Worm (Caenorhabditis elegans): ENCODE results near the gene F55C12.19.
A peak's percentile ranks its signal among the peaks of the same experiment; 100 is the strongest.

The F55C12.19 gene

DNA sequence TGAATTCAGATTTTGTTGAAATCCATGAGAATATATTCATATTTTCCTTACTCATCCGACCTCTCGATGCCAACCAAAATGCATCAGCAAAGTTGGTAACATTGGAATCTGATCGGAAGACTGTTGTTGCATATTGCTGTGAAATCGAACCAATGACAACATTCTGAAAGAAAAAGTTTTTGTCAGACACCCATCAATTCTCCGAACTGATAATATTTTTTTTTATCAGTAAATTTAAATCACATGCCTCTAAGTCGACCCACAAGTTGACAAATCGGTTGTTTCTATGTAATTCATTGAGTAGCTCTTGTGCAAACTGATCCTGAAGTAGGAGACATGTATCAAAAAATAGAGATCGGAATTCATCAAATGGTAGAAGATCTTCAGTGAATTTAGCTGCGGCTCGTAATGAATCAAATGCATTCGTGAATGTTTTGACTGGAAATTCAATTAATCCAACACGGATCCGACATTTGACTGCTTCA is 36.0 kb upstream of the F55C12.19 start, which contains the start of gene col-74:
col-74 (plus strand) TSS at position 435 of the 485 bp plus-strand sequence.
- TF ChIP-seq ets-7 (tag; optimal IDR thresholded peaks at IDR 0.05) (no peak), scrt-1 (GFP tag; IDR thresholded peaks at IDR 0.05) (no peak), pes-1 (GFP tag; IDR thresholded peaks at IDR 0.05) (no peak), tbx-11 (GFP tag; IDR thresholded peaks at IDR 0.05) (no peak), tbx-37 (GFP tag; conservative IDR thresholded peaks at IDR 0.05) (no peak)

DNA sequence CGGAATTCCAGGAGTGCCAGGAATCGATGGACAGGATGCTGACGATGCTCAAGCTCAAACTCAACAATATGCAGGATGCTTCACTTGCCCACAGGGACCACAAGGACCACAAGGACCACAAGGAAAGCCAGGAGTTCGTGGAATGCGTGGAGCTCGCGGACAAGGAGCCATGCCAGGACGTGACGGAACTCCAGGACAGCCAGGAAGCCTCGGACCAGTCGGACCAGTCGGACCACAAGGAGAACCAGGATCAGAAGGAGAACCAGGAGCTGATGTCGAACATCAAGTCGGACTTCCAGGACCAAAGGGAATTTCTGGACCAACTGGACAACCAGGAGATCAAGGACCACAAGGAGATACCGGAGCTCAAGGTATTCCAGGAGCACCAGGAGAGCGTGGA is 34.6 kb upstream of the F55C12.19 start:
- TF ChIP-seq B0310.2 (tag; optimal IDR thresholded peaks at IDR 0.05) (no peak), tbx-11 (GFP tag; IDR thresholded peaks at IDR 0.05) (no peak), ceh-13 (GFP tag; optimal IDR thresholded peaks at IDR 0.05) (no peak), pes-1 (GFP tag; IDR thresholded peaks at IDR 0.05) (no peak), ceh-36 (tag; optimal IDR thresholded peaks at IDR 0.05) (no peak), flt-1 (GFP tag; IDR thresholded peaks at IDR 0.05) (no peak), tbx-37 (GFP tag; conservative IDR thresholded peaks at IDR 0.05) (no peak), F13C5.2 (tag; optimal IDR thresholded peaks at IDR 0.05) (no peak), aly-1 (tag; optimal IDR thresholded peaks at IDR 0.05) (no peak), scrt-1 (GFP tag; IDR thresholded peaks at IDR 0.05) (no peak), hnd-1 (tag; optimal IDR thresholded peaks at IDR 0.05) (no peak), hmg-4 (GFP tag; optimal IDR thresholded peaks at IDR 0.05) (no peak), ama-1 (optimal IDR thresholded peaks at IDR 0.05) (no peak), sea-1 (GFP tag; conservative IDR thresholded peaks at IDR 0.05) (no peak)

DNA sequence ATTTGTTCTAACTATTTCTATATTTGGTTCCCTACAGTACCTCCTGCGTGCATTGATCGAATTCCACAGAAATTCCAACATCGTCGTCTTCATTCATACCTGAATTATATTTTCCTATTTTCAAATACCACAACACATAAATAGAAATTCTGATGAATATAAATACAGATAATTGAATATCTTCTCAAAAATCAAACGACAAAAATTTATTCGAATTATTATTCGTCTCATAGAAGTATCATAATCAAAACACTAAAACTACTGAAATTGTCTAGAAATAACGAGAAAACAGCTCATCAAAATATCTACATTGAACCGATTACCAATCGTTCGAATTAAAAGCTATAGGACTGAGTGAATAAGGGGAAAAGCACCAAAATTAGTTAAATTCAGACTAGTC is 32.8 kb upstream of the F55C12.19 start, which contains the start of gene gtap-1:
gtap-1 (minus strand) TSS at position 101 of the 400 bp plus-strand sequence.
- TF ChIP-seq tbx-11 (GFP tag; IDR thresholded peaks at IDR 0.05) (no peak), tbx-37 (GFP tag; conservative IDR thresholded peaks at IDR 0.05) (no peak), ama-1 (optimal IDR thresholded peaks at IDR 0.05) (no peak), pes-1 (GFP tag; IDR thresholded peaks at IDR 0.05) (no peak), hmbx-1 (tag; optimal IDR thresholded peaks at IDR 0.05) (no peak), scrt-1 (GFP tag; IDR thresholded peaks at IDR 0.05) (no peak), hnd-1 (tag; optimal IDR thresholded peaks at IDR 0.05) (no peak)

DNA sequence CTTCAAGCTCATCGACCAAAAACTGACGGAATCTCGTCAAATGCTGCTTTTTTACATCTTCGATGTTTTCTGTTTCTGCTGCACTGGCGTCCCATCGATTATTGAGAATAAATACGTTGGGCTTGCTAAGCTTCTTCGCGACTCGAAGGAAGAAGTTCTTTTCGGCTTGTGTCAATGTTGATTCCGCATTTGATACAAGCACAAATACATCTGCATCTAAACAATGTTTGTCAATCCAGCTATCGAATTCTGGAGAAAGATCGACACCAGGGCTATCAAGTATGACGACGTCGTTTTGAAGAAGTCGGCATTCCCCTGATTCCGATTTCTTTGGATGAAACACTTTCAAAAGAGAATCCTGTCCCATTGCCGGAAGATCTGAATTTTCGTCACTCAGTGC is 30.8 kb upstream of the F55C12.19 start:
- TF ChIP-seq hmbx-1 (tag; optimal IDR thresholded peaks at IDR 0.05) = no peak
- TF ChIP-seq aly-1 (tag; optimal IDR thresholded peaks at IDR 0.05) = no peak
- no peak for TF ChIP-seq pes-1 (GFP tag; IDR thresholded peaks at IDR 0.05)
- TF ChIP-seq tra-4 (tag; optimal IDR thresholded peaks at IDR 0.05) = no peak
- no peak for TF ChIP-seq ets-7 (tag; optimal IDR thresholded peaks at IDR 0.05)
- no peak for TF ChIP-seq ama-1 (optimal IDR thresholded peaks at IDR 0.05)
- no peak for TF ChIP-seq scrt-1 (GFP tag; IDR thresholded peaks at IDR 0.05)
- TF ChIP-seq hmg-4 (GFP tag; optimal IDR thresholded peaks at IDR 0.05) = no peak
- TF ChIP-seq F13C5.2 (tag; optimal IDR thresholded peaks at IDR 0.05) = no peak
- TF ChIP-seq tbx-37 (GFP tag; conservative IDR thresholded peaks at IDR 0.05) = no peak
- no peak for TF ChIP-seq ceh-36 (tag; optimal IDR thresholded peaks at IDR 0.05)
- no peak for TF ChIP-seq sea-1 (GFP tag; conservative IDR thresholded peaks at IDR 0.05)
- TF ChIP-seq flt-1 (GFP tag; IDR thresholded peaks at IDR 0.05) = no peak

DNA sequence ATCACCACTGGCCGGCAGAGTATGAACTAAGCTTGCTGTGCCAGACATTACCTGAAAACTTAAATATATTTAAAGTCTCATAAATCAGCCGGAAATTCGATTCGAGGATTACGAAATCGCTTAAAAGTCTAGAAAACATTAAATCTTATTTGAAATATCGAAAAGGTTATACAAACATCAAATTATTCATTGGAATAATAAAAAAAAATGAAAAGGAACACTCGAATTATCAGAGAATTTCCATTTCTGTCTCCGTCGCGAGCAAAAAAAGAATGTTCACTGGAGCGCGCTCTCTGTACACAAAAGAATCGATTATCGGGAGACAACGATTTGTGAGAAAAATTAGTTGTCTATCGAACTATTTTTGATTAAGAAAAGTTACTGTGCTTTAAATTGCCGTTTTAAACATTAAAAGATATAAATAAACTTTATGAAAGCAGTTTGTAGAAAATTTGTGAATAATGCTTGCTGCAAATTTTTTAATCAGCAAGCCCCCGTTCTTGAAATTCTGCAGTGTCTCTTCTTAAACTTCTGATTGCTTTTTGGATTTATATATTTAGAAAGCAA is 29.7 kb upstream of the F55C12.19 start, which contains the start of gene fzo-1:
fzo-1 (minus strand) TSS at position 51 of the 567 bp plus-strand sequence.
- TF ChIP-seq hmbx-1 (tag; optimal IDR thresholded peaks at IDR 0.05) (no peak), B0310.2 (tag; optimal IDR thresholded peaks at IDR 0.05) (peak; percentile 21), hmg-4 (GFP tag; optimal IDR thresholded peaks at IDR 0.05) (no peak), tbx-37 (GFP tag; conservative IDR thresholded peaks at IDR 0.05) (0 out of 2 replicates have a peak, but pooled peaks have one; percentile 26), tbx-11 (GFP tag; IDR thresholded peaks at IDR 0.05) (no peak), F13C5.2 (tag; optimal IDR thresholded peaks at IDR 0.05) (peak; percentile 26), ceh-13 (GFP tag; optimal IDR thresholded peaks at IDR 0.05) (peak; percentile 36), sea-1 (GFP tag; conservative IDR thresholded peaks at IDR 0.05) (no peak), hnd-1 (tag; optimal IDR thresholded peaks at IDR 0.05) (peak; percentile 40), ets-7 (tag; optimal IDR thresholded peaks at IDR 0.05) (peak; percentile 48), tra-4 (tag; optimal IDR thresholded peaks at IDR 0.05) (peak; percentile 14)

DNA sequence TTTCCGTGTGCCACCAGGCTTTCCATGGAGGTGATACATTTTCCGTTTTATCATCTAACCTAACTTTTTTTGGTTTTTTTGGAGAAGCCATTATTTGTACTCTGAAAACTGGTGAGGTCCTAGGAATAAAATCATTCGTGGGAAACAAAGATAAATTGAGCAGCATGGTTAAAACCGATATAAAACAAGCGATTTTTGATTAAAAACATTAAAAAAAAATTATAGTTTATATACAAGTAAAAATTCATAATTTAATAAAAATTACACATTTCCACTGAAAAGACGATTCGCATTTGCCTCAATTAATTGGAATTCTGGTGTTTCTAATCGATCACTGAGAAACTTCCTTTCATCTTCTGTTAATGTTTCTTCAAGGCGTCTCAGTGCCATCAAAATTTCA is 27.5 kb upstream of the F55C12.19 start, which contains the start of gene ZK1248.15:
ZK1248.15 (minus strand) TSS at position 101 of the 400 bp plus-strand sequence.
- no peak for TF ChIP-seq hmbx-1 (tag; optimal IDR thresholded peaks at IDR 0.05)
- TF ChIP-seq tbx-11 (GFP tag; IDR thresholded peaks at IDR 0.05) = no peak
- no peak for TF ChIP-seq ceh-36 (tag; optimal IDR thresholded peaks at IDR 0.05)
- TF ChIP-seq ama-1 (optimal IDR thresholded peaks at IDR 0.05) = no peak
- TF ChIP-seq sea-1 (GFP tag; conservative IDR thresholded peaks at IDR 0.05) = no peak
- no peak for TF ChIP-seq ceh-13 (GFP tag; optimal IDR thresholded peaks at IDR 0.05)

DNA sequence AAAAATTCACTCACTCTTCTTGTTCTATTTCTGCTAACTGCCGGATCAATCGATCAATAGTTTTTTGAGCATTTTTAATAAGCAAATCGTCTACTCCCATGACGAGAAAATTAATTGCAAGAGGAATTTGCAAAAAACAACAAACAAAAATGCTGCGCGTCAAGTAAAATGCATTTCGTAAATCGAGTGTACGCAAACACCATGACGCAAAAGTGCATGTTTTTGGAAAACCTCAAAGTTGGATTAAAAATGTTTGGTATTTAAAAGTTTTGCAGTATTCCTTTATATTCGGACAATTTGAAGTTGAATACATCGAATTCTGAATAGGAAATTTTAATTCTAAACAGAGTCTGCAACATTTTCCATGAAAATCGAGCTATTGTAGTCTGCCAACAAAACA is 26.7 kb upstream of the F55C12.19 start, which contains the start of gene ZK1248.19:
ZK1248.19 (minus strand) TSS at position 188 of the 400 bp plus-strand sequence.
- no peak for TF ChIP-seq F13C5.2 (tag; optimal IDR thresholded peaks at IDR 0.05)
- no peak for TF ChIP-seq sea-1 (GFP tag; conservative IDR thresholded peaks at IDR 0.05)
- TF ChIP-seq aly-1 (tag; optimal IDR thresholded peaks at IDR 0.05) = no peak
- TF ChIP-seq hmg-4 (GFP tag; optimal IDR thresholded peaks at IDR 0.05) = no peak
- no peak for TF ChIP-seq tra-4 (tag; optimal IDR thresholded peaks at IDR 0.05)
- no peak for TF ChIP-seq tbx-11 (GFP tag; IDR thresholded peaks at IDR 0.05)
- no peak for TF ChIP-seq hmbx-1 (tag; optimal IDR thresholded peaks at IDR 0.05)

DNA sequence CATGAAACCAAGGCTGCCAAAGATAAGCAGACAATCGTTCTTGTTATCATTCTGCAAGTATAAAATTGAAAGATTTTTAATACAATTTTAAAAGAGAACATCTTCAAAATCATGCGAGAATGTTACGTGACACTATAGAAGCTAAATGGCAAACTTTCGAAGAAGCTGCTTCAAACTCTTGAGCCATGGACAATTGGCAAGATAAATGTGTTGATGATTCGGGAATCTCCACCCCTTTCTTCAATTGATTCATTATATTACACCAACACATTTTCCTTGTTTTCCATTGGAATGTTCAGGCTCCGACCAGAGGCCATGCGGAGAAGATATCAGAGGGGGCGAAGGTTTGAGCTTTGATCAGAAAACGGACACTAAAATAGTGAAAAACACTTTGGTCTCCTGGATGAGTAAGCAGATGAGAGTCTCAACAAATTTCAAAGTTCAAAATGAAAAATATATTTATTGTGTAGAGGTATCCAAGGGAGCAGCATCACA is 24.8 kb upstream of the F55C12.19 start, which contains the start of gene lec-5:
lec-5 (minus strand) TSS at position 51 of the 495 bp plus-strand sequence.
- no peak for TF ChIP-seq tbx-37 (GFP tag; conservative IDR thresholded peaks at IDR 0.05)
- no peak for TF ChIP-seq ama-1 (optimal IDR thresholded peaks at IDR 0.05)
- TF ChIP-seq scrt-1 (GFP tag; IDR thresholded peaks at IDR 0.05) = no peak
- TF ChIP-seq hmbx-1 (tag; optimal IDR thresholded peaks at IDR 0.05) = no peak
- TF ChIP-seq hmg-4 (GFP tag; optimal IDR thresholded peaks at IDR 0.05) = no peak
- no peak for TF ChIP-seq ets-7 (tag; optimal IDR thresholded peaks at IDR 0.05)
- no peak for TF ChIP-seq aly-1 (tag; optimal IDR thresholded peaks at IDR 0.05)
- TF ChIP-seq hnd-1 (tag; optimal IDR thresholded peaks at IDR 0.05) = no peak
- TF ChIP-seq pes-1 (GFP tag; IDR thresholded peaks at IDR 0.05) = no peak
- TF ChIP-seq tra-4 (tag; optimal IDR thresholded peaks at IDR 0.05) = no peak
- no peak for TF ChIP-seq ceh-36 (tag; optimal IDR thresholded peaks at IDR 0.05)
- no peak for TF ChIP-seq sea-1 (GFP tag; conservative IDR thresholded peaks at IDR 0.05)

Measured in whole organism, early embryonic.